Fruit fly (Drosophila melanogaster) whole organism, wandering third instar larva: ENCODE data around the gene CG13300.

Experiments
- Abd-B ChIP-seq: fragments of >200 bp; optimal IDR thresholded peaks from 2 replicates; lab custom pipeline; 2017; ENCODE audit warnings: missing biosample characterization, missing genetic modification characterization
- CG32264 ChIP-seq: fragments of 200-800 bp; sonication (Bioruptor generic); optimal IDR thresholded peaks from 2 replicates; lab custom pipeline; 2016; ENCODE audit warnings: missing biosample characterization, missing genetic modification characterization
- CG9705 ChIP-seq: fragments of 200-800 bp; sonication (Bioruptor generic); optimal IDR thresholded peaks from 2 replicates; lab custom pipeline; 2018; ENCODE audit warnings: missing biosample characterization, mild to moderate bottlenecking, missing genetic modification characterization
- CrebA ChIP-seq: fragments of 200-800 bp; sonication (Bioruptor generic); optimal IDR thresholded peaks from 2 replicates; lab custom pipeline; 2016; ENCODE audit warnings: missing biosample characterization, mild to moderate bottlenecking, missing genetic modification characterization, borderline replicate concordance
- Dfd ChIP-seq: fragments of >200 bp; optimal IDR thresholded peaks from 2 replicates; lab custom pipeline; 2017; ENCODE audit warnings: missing biosample characterization, missing genetic modification characterization
- Dif ChIP-seq: fragments of 200-275, 200-300 bp; sonication (Bioruptor generic); optimal IDR thresholded peaks from 2 replicates; lab custom pipeline; 2018; ENCODE audit warnings: missing biosample characterization, missing genetic modification characterization; ENCODE audit not compliant: partially characterized antibody
- GATAd ChIP-seq: sonication (Bioruptor generic); optimal IDR thresholded peaks from 2 replicates; lab custom pipeline; 2016; ENCODE audit warnings: missing biosample characterization, missing genetic modification characterization
- HLH106 ChIP-seq: fragments of 200-800 bp; optimal IDR thresholded peaks from 3 replicates; lab custom pipeline; 2019; ENCODE audit warnings: missing biosample characterization, mild to moderate bottlenecking, missing genetic modification characterization, moderate library complexity
- Hnf4 ChIP-seq: fragments of 200-800 bp; sonication (Bioruptor generic); optimal IDR thresholded peaks from 2 replicates; lab custom pipeline; 2016; ENCODE audit warnings: missing biosample characterization, mild to moderate bottlenecking, missing genetic modification characterization
- Hr78 ChIP-seq: fragments of >200 bp; optimal IDR thresholded peaks from 2 replicates; lab custom pipeline; 2017; ENCODE audit warnings: missing biosample characterization, missing genetic modification characterization
- Hr83 ChIP-seq: fragments of 200-300 bp; sonication (Bioruptor generic); optimal IDR thresholded peaks from 2 replicates; lab custom pipeline; 2016; ENCODE audit warnings: missing biosample characterization, mild to moderate bottlenecking, missing genetic modification characterization, moderate library complexity; ENCODE audit not compliant: poor library complexity, severe bottlenecking
- Jra ChIP-seq: sonication (Bioruptor generic); optimal IDR thresholded peaks from 2 replicates; lab custom pipeline; 2016; ENCODE audit warnings: missing biosample characterization, missing genetic modification characterization
- Mio ChIP-seq: sonication (Bioruptor generic); optimal IDR thresholded peaks from 2 replicates; lab custom pipeline; 2016; ENCODE audit warnings: missing biosample characterization, missing genetic modification characterization
- Myc ChIP-seq: fragments of >200 bp; optimal IDR thresholded peaks from 2 replicates; lab custom pipeline; 2017
- N ChIP-seq: fragments of >200 bp; optimal IDR thresholded peaks from 2 replicates; lab custom pipeline; 2018; ENCODE audit warnings: missing biosample characterization, missing external identifiers, missing genetic modification characterization
- OdsH ChIP-seq: fragments of 200-800 bp; sonication (Bioruptor generic); optimal IDR thresholded peaks from 2 replicates; lab custom pipeline; 2016; ENCODE audit warnings: missing biosample characterization, mild to moderate bottlenecking, missing genetic modification characterization
- Rel ChIP-seq, 2 experiments: fragments of 200-800 bp; sonication (Bioruptor generic) in 1 of 2; optimal IDR thresholded peaks; 2 replicates in 1 of 2; 3 replicates in 1 of 2; lab custom pipeline; 2016 to 2019; ENCODE audit warnings: mild to moderate bottlenecking in 2 of 2, missing biosample characterization in 2 of 2, missing genetic modification characterization in 2 of 2, moderate library complexity in 1 of 2
- Sp1 ChIP-seq: fragments of 200-800 bp; sonication (Bioruptor generic); optimal IDR thresholded peaks from 3 replicates; lab custom pipeline; 2019; ENCODE audit warnings: missing biosample characterization, mild to moderate bottlenecking, missing genetic modification characterization, moderate library complexity
- Vsx2 ChIP-seq: fragments of 200-300, 225-300 bp; sonication (Bioruptor generic); optimal IDR thresholded peaks from 2 replicates; lab custom pipeline; 2018; ENCODE audit warnings: missing biosample characterization, missing genetic modification characterization; ENCODE audit not compliant: partially characterized antibody
- br ChIP-seq: fragments of 200-800 bp; sonication (Bioruptor generic); optimal IDR thresholded peaks from 2 replicates; lab custom pipeline; 2016; ENCODE audit warnings: missing biosample characterization, missing genetic modification characterization
- brk ChIP-seq: fragments of 200-800 bp; sonication (Bioruptor generic); optimal IDR thresholded peaks from 2 replicates; lab custom pipeline; 2016; ENCODE audit warnings: missing biosample characterization, mild to moderate bottlenecking, missing genetic modification characterization
- dl ChIP-seq, 2 experiments: fragments of 175-275, 200-275 bp in 1 of 2; fragments of 200-275 bp in 1 of 2; sonication (Bioruptor generic); optimal IDR thresholded peaks; lab custom pipeline; 2018; ENCODE audit warnings: mild to moderate bottlenecking in 2 of 2, missing biosample characterization in 2 of 2, missing genetic modification characterization in 2 of 2, moderate library complexity in 2 of 2; ENCODE audit not compliant: partially characterized antibody in 2 of 2, insufficient read depth in 1 of 2
- dmrt93B ChIP-seq: fragments of 200-800 bp; sonication (Bioruptor generic); optimal IDR thresholded peaks from 2 replicates; lab custom pipeline; 2018; ENCODE audit warnings: missing biosample characterization, mild to moderate bottlenecking, missing genetic modification characterization
- dsf ChIP-seq: sonication (Bioruptor generic); optimal IDR thresholded peaks from 2 replicates; lab custom pipeline; 2016; ENCODE audit warnings: missing biosample characterization, missing genetic modification characterization, borderline replicate concordance
- ey ChIP-seq: fragments of 200-800 bp; sonication (Bioruptor generic); optimal IDR thresholded peaks from 2 replicates; lab custom pipeline; 2016; ENCODE audit warnings: missing biosample characterization, missing genetic modification characterization
- foxo ChIP-seq, 2 experiments: fragments of 200-800 bp; sonication (Bioruptor generic); optimal IDR thresholded peaks; 2 replicates in 1 of 2; 3 replicates in 1 of 2; lab custom pipeline; 2016 to 2017; ENCODE audit warnings: missing biosample characterization in 2 of 2, missing genetic modification characterization in 2 of 2
- fru ChIP-seq: fragments of 200-800 bp; sonication (Bioruptor generic); optimal IDR thresholded peaks from 3 replicates; lab custom pipeline; 2016; ENCODE audit warnings: missing biosample characterization, mild to moderate bottlenecking, missing genetic modification characterization
- h ChIP-seq: fragments of 200-800 bp; sonication (Bioruptor generic); optimal IDR thresholded peaks from 3 replicates; lab custom pipeline; 2016; ENCODE audit warnings: missing biosample characterization, mild to moderate bottlenecking, missing genetic modification characterization
- jim ChIP-seq: fragments of 175-275, 200-325 bp; sonication (Bioruptor generic); optimal IDR thresholded peaks from 2 replicates; lab custom pipeline; 2016; ENCODE audit warnings: missing biosample characterization, mild to moderate bottlenecking, missing genetic modification characterization
- lola ChIP-seq: fragments of >200 bp; optimal IDR thresholded peaks from 2 replicates; lab custom pipeline; 2017; ENCODE audit warnings: missing biosample characterization, missing genetic modification characterization
- pan ChIP-seq: fragments of >200 bp; optimal IDR thresholded peaks from 2 replicates; lab custom pipeline; 2017
- psq ChIP-seq: fragments of 200-800 bp; sonication (Bioruptor generic); optimal IDR thresholded peaks from 3 replicates; lab custom pipeline; 2017; ENCODE audit warnings: missing biosample characterization, mild to moderate bottlenecking, missing genetic modification characterization, moderate library complexity
- rgr ChIP-seq: fragments of 200-800 bp; sonication (Bioruptor generic); optimal IDR thresholded peaks from 3 replicates; lab custom pipeline; 2016; ENCODE audit warnings: missing biosample characterization, mild to moderate bottlenecking, missing genetic modification characterization
- sage ChIP-seq: fragments of 200-800 bp; sonication (Bioruptor generic); optimal IDR thresholded peaks from 2 replicates; lab custom pipeline; 2016; ENCODE audit warnings: missing biosample characterization, mild to moderate bottlenecking, missing genetic modification characterization
- sv ChIP-seq: fragments of 200-800 bp; sonication (Bioruptor generic); optimal IDR thresholded peaks from 3 replicates; lab custom pipeline; 2016; ENCODE audit warnings: missing biosample characterization, missing genetic modification characterization
- tai ChIP-seq: sonication (Bioruptor generic); optimal IDR thresholded peaks from 2 replicates; lab custom pipeline; 2016; ENCODE audit warnings: missing biosample characterization, missing genetic modification characterization
- usp ChIP-seq: fragments of >200 bp; optimal IDR thresholded peaks from 2 replicates; lab custom pipeline; 2017; ENCODE audit warnings: missing biosample characterization, missing genetic modification characterization
- woc ChIP-seq: sonication (Bioruptor generic); optimal IDR thresholded peaks from 2 replicates; lab custom pipeline; 2016; ENCODE audit warnings: missing biosample characterization, mild to moderate bottlenecking, missing genetic modification characterization

CG13300 gene

dm6 chr3L:6352232-6352631 is at the start of gene CG13300:
Gene CG13300, minus strand, starts transcription at chr3L:6352390.
- TF ChIP-seq sage (GFP tag; lab: Kevin White, UChicago), result no peak
- TF ChIP-seq rgr (GFP tag; lab: Kevin White, UChicago), result no peak
- TF ChIP-seq Vsx2, result peak; percentile 77
- TF ChIP-seq fru (GFP tag; lab: Kevin White, UChicago), result peak; percentile 8
- peak; percentile 45 for TF ChIP-seq Sp1
- TF ChIP-seq br, result no peak
- no peak for TF ChIP-seq CG32264 (GFP tag; lab: Kevin White, UChicago)
- peak; percentile 5 for TF ChIP-seq Hr83 (GFP tag; lab: Kevin White, UChicago)
- TF ChIP-seq Dif (GFP tag; lab: Kevin White, UChicago), result peak; percentile 60
- TF ChIP-seq, all 38 proteins: peak for 5

- peak; percentile 72 for TF ChIP-seq Dif (GFP tag; lab: Kevin White, UChicago)
- peak; percentile 54 for TF ChIP-seq CG32264 (GFP tag; lab: Kevin White, UChicago)
- no peak for TF ChIP-seq usp
- TF ChIP-seq sv (GFP tag; lab: Kevin White, UChicago), result peak; percentile 28
- TF ChIP-seq Hnf4, result peak; percentile 14
- TF ChIP-seq psq, result peak; percentile 61
- TF ChIP-seq Rel (GFP tag; optimal IDR thresholded peaks at IDR 0.05; lab: Kevin White, UChicago), result no peak
- TF ChIP-seq Rel (tag; optimal IDR thresholded peaks at IDR 0.05; lab: Kevin White, UChicago), result no peak
- TF ChIP-seq OdsH (GFP tag; lab: Kevin White, UChicago), result peak; percentile 70
- TF ChIP-seq Sp1, result peak; percentile 72
- TF ChIP-seq dl (GFP tag; optimal IDR thresholded peaks at IDR 0.05; lab: Kevin White, UChicago; ENCODE audit: insufficient read depth in 1 of 2, partially characterized antibody in 2 of 2), result peak in 1 of 2 experiments; percentile 51
- TF ChIP-seq CrebA (GFP tag; lab: Kevin White, UChicago), result no peak
- no peak for TF ChIP-seq dsf (GFP tag; lab: Kevin White, UChicago)
- no peak for TF ChIP-seq brk (GFP tag; lab: Kevin White, UChicago)
- TF ChIP-seq Myc (lab: Kevin White, UChicago), result no peak
- peak; percentile 14 for TF ChIP-seq dmrt93B (GFP tag; lab: Kevin White, UChicago)
- peak; percentile 65 for TF ChIP-seq HLH106 (tag; lab: Kevin White, UChicago)
- peak; percentile 76 for TF ChIP-seq h (GFP tag; lab: Kevin White, UChicago)
- peak; percentile 71 for TF ChIP-seq rgr (GFP tag; lab: Kevin White, UChicago)
- no peak for TF ChIP-seq sage (GFP tag; lab: Kevin White, UChicago)
- TF ChIP-seq woc, result peak; percentile 47
- TF ChIP-seq ey (GFP tag; lab: Kevin White, UChicago), result peak; percentile 66
- TF ChIP-seq Abd-B, result no peak
- no peak for TF ChIP-seq jim
- TF ChIP-seq CG9705 (GFP tag; lab: Kevin White, UChicago), result peak; percentile 2
- no peak for TF ChIP-seq N
- peak in 1 of 2 experiments; percentile 72 for TF ChIP-seq foxo (GFP tag; optimal IDR thresholded peaks at IDR 0.05; lab: Kevin White, UChicago)
- no peak for TF ChIP-seq Jra (GFP tag; lab: Kevin White, UChicago)
- TF ChIP-seq Hr78 (GFP tag; lab: Kevin White, UChicago), result no peak
- TF ChIP-seq pan, result no peak
- TF ChIP-seq GATAd, result no peak
- peak; percentile 65 for TF ChIP-seq Vsx2
- no peak for TF ChIP-seq tai
- TF ChIP-seq Hr83 (GFP tag; lab: Kevin White, UChicago), result no peak
- TF ChIP-seq Dfd (GFP tag; lab: Kevin White, UChicago), result no peak
- peak; percentile 80 for TF ChIP-seq fru (GFP tag; lab: Kevin White, UChicago)
- peak; percentile 78 for TF ChIP-seq br
- TF ChIP-seq lola, result no peak
- no peak for TF ChIP-seq Mio (GFP tag; lab: Kevin White, UChicago)
Observed at dm6 chr3L:6400062-6400750, 48.0 kb upstream of the CG13300 start, which contains the start of gene CG42747. Gene CG42747, plus strand, starts transcription at chr3L:6400590.
